Fruit fly (Drosophila melanogaster) whole organism, prepupa: ENCODE measurements around the gene LysE.
A peak's percentile ranks its signal among the peaks of the same experiment; 100 is the strongest.

Experiments used
- Blimp-1 ChIP-seq: fragments of 200-800 bp; sonication (Bioruptor generic); optimal IDR thresholded peaks from 3 replicates; lab custom pipeline; 2017; ENCODE audit warnings: missing biosample characterization, missing genetic modification characterization, mild to moderate bottlenecking, moderate library complexity, missing genetic modification reagents
- CG11902 ChIP-seq: fragments of 200-800 bp; sonication (Bioruptor generic); optimal IDR thresholded peaks from 3 replicates; lab custom pipeline; 2016; ENCODE audit warnings: missing biosample characterization, missing genetic modification characterization
- CG15336 ChIP-seq: fragments of 200-800 bp; sonication (Bioruptor generic); IDR thresholded peaks from 2 replicates; pipeline ENCODE4 v1.3.6; 2022; ENCODE audit warnings: missing biosample characterization, missing genetic modification characterization
- CG1621 ChIP-seq: fragments of 200-800 bp; sonication (Bioruptor generic); optimal IDR thresholded peaks from 3 replicates; lab custom pipeline; 2018; ENCODE audit warnings: missing biosample characterization, mild to moderate bottlenecking, missing genetic modification characterization
- CG16779 ChIP-seq: fragments of 200-800 bp; sonication (Bioruptor generic); optimal IDR thresholded peaks from 3 replicates; lab custom pipeline; 2017; ENCODE audit warnings: missing biosample characterization, mild to moderate bottlenecking, missing genetic modification characterization
- CG3919 ChIP-seq: fragments of 200-800 bp; sonication (Bioruptor generic); optimal IDR thresholded peaks from 3 replicates; lab custom pipeline; 2016; ENCODE audit warnings: missing biosample characterization, missing genetic modification characterization
- CG4318 ChIP-seq: fragments of 200-800 bp; sonication (Bioruptor generic); optimal IDR thresholded peaks from 3 replicates; lab custom pipeline; 2017; ENCODE audit warnings: missing biosample characterization, mild to moderate bottlenecking, missing genetic modification characterization
- CG6276 ChIP-seq: fragments of 200-800 bp; sonication (Bioruptor generic); optimal IDR thresholded peaks from 2 replicates; lab custom pipeline; 2017; ENCODE audit warnings: missing biosample characterization, mild to moderate bottlenecking, missing genetic modification characterization
- CG6808 ChIP-seq: fragments of 200-800 bp; sonication (Bioruptor generic); optimal IDR thresholded peaks from 3 replicates; lab custom pipeline; 2017; ENCODE audit warnings: missing biosample characterization, missing genetic modification characterization, mild to moderate bottlenecking, moderate library complexity, missing genetic modification reagents
- CG6854 ChIP-seq: fragments of 200-800 bp; sonication (Bioruptor generic); optimal IDR thresholded peaks from 2 replicates; lab custom pipeline; 2017; ENCODE audit warnings: missing biosample characterization, mild to moderate bottlenecking, missing genetic modification characterization
- CG7368 ChIP-seq: fragments of 200-800 bp; sonication (Bioruptor generic); optimal IDR thresholded peaks from 3 replicates; lab custom pipeline; 2016; ENCODE audit warnings: missing biosample characterization, missing genetic modification characterization
- CG8319 ChIP-seq: fragments of 200-800 bp; sonication (Bioruptor generic); optimal IDR thresholded peaks from 3 replicates; lab custom pipeline; 2016; ENCODE audit warnings: missing biosample characterization, missing genetic modification characterization
- CG9139 ChIP-seq: fragments of 200-800 bp; sonication (Bioruptor generic); optimal IDR thresholded peaks from 3 replicates; lab custom pipeline; 2017; ENCODE audit warnings: missing biosample characterization, mild to moderate bottlenecking, missing genetic modification characterization
- Eip78C ChIP-seq: fragments of 200-800 bp; sonication (Bioruptor generic); peaks from one replicate; lab custom pipeline; 2016; ENCODE audit warnings: missing biosample characterization, missing genetic modification characterization
- Eip93F ChIP-seq: fragments of 200-800 bp; sonication (Bioruptor generic); optimal IDR thresholded peaks from 2 replicates; lab custom pipeline; 2016; ENCODE audit warnings: missing biosample characterization, mild to moderate bottlenecking, missing genetic modification characterization
- Gug ChIP-seq: fragments of 200-800 bp; sonication (Bioruptor generic); IDR thresholded peaks from 2 replicates; pipeline ENCODE4 v1.3.6; 2022; ENCODE audit warnings: missing biosample characterization, missing genetic modification characterization
- Hr38 ChIP-seq: sonication (Bioruptor generic); optimal IDR thresholded peaks from 2 replicates; lab custom pipeline; 2016; ENCODE audit warnings: missing biosample characterization, missing genetic modification characterization
- Hr39 ChIP-seq: fragments of 200-800 bp; sonication (Bioruptor generic); optimal IDR thresholded peaks from 2 replicates; lab custom pipeline; 2016; ENCODE audit warnings: missing biosample characterization, missing genetic modification characterization
- Met ChIP-seq: fragments of 200-800 bp; sonication (Bioruptor generic); optimal IDR thresholded peaks from 3 replicates; lab custom pipeline; 2016; ENCODE audit warnings: missing biosample characterization, missing genetic modification characterization
- OdsH ChIP-seq: fragments of 200-800 bp; sonication (Bioruptor generic); optimal IDR thresholded peaks from 3 replicates; lab custom pipeline; 2016; ENCODE audit warnings: missing biosample characterization, missing genetic modification characterization
- Sox102F ChIP-seq: fragments of 200-800 bp; sonication (Bioruptor generic); optimal IDR thresholded peaks from 2 replicates; lab custom pipeline; 2016; ENCODE audit warnings: missing biosample characterization, mild to moderate bottlenecking, missing genetic modification characterization
- Sox14 ChIP-seq: fragments of 200-800 bp; sonication (Bioruptor generic); optimal IDR thresholded peaks from 3 replicates; lab custom pipeline; 2016; ENCODE audit warnings: missing biosample characterization, missing genetic modification characterization
- Sox15 ChIP-seq: fragments of 200-800 bp; sonication (Bioruptor generic); optimal IDR thresholded peaks from 3 replicates; lab custom pipeline; 2016; ENCODE audit warnings: missing biosample characterization, missing genetic modification characterization
- achi ChIP-seq: fragments of 200-800 bp; sonication (Bioruptor generic); optimal IDR thresholded peaks from 3 replicates; lab custom pipeline; 2016; ENCODE audit warnings: missing biosample characterization, missing genetic modification characterization
- eg ChIP-seq: fragments of 200-800 bp; sonication (Bioruptor generic); IDR thresholded peaks from 3 replicates; pipeline ENCODE4 v1.3.6; 2022; ENCODE audit warnings: missing biosample characterization, missing genetic modification characterization
- esn ChIP-seq: fragments of 200-800 bp; sonication (Bioruptor generic); optimal IDR thresholded peaks from 2 replicates; lab custom pipeline; 2016; ENCODE audit warnings: missing biosample characterization, mild to moderate bottlenecking, missing genetic modification characterization, moderate library complexity
- fkh ChIP-seq: fragments of 200-800 bp; sonication (Bioruptor generic); optimal IDR thresholded peaks from 3 replicates; lab custom pipeline; 2017; ENCODE audit warnings: missing biosample characterization, mild to moderate bottlenecking, missing genetic modification characterization, moderate library complexity
- lz ChIP-seq: fragments of 200-800 bp; sonication (Bioruptor generic); optimal IDR thresholded peaks from 3 replicates; lab custom pipeline; 2016; ENCODE audit warnings: missing biosample characterization, missing genetic modification characterization
- net ChIP-seq: fragments of 200-800 bp; sonication (Bioruptor generic); optimal IDR thresholded peaks from 3 replicates; lab custom pipeline; 2016; ENCODE audit warnings: missing biosample characterization, missing genetic modification characterization
- pdm3 ChIP-seq: fragments of 200-800 bp; sonication (Bioruptor generic); optimal IDR thresholded peaks from 3 replicates; lab custom pipeline; 2016; ENCODE audit warnings: missing biosample characterization, missing genetic modification characterization
- salr ChIP-seq, 2 experiments: fragments of 200-800 bp; sonication (Bioruptor generic); optimal IDR thresholded peaks; 3 replicates each; lab custom pipeline; 2016 to 2018; ENCODE audit warnings: missing biosample characterization in 2 of 2, missing genetic modification characterization in 2 of 2, mild to moderate bottlenecking in 1 of 2
- spab ChIP-seq: fragments of 200-800 bp; sonication (Bioruptor generic); optimal IDR thresholded peaks from 2 replicates; lab custom pipeline; 2017; ENCODE audit warnings: missing biosample characterization, mild to moderate bottlenecking, missing genetic modification characterization, missing genetic modification reagents
- ss ChIP-seq, 2 experiments: fragments of 200-800 bp; sonication (Bioruptor generic); optimal IDR thresholded peaks; 2 replicates in 1 of 2; 3 replicates in 1 of 2; lab custom pipeline; 2017 to 2018; ENCODE audit warnings: mild to moderate bottlenecking in 2 of 2, missing biosample characterization in 2 of 2, missing genetic modification characterization in 2 of 2, moderate library complexity in 1 of 2
- svp ChIP-seq: fragments of 200-800 bp; sonication (Bioruptor generic); peaks from one replicate; lab custom pipeline; 2016; ENCODE audit warnings: missing biosample characterization, missing genetic modification characterization
- topi ChIP-seq: fragments of 200-800 bp; sonication (Bioruptor generic); optimal IDR thresholded peaks from 3 replicates; lab custom pipeline; 2016; ENCODE audit warnings: missing biosample characterization, missing genetic modification characterization
- vri ChIP-seq: fragments of 200-800 bp; sonication (Bioruptor generic); optimal IDR thresholded peaks from 3 replicates; lab custom pipeline; 2016; ENCODE audit warnings: missing biosample characterization, mild to moderate bottlenecking, missing genetic modification characterization

LysE gene

DNA sequence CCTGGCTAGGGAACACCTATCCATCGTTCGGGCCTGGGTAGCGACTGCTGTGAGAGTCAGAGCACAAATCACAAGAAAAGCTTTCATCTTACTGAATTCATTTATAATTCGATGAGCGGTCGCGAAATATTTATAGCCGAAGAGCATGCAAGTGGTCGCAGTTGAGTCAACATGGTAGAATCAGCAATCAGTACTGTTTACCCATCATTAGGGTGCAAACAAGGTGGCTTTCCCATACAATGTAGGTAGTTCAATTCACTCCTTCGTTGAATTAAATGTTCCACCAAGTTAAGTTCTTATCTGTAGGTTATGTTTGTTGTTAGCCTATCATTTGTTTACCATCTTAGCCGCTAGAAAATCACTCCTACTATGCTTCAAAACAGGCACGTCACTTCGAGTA lies 6.0 kb downstream of the LysE start, which contains the start of gene LysP:
TSS of gene LysP (minus strand) at position 101 of the 400 bp plus-strand sequence.
- TF ChIP-seq svp (GFP tag; lab: Kevin White, UChicago) (peak; percentile 32), OdsH (GFP tag; lab: Kevin White, UChicago) (no peak)

DNA sequence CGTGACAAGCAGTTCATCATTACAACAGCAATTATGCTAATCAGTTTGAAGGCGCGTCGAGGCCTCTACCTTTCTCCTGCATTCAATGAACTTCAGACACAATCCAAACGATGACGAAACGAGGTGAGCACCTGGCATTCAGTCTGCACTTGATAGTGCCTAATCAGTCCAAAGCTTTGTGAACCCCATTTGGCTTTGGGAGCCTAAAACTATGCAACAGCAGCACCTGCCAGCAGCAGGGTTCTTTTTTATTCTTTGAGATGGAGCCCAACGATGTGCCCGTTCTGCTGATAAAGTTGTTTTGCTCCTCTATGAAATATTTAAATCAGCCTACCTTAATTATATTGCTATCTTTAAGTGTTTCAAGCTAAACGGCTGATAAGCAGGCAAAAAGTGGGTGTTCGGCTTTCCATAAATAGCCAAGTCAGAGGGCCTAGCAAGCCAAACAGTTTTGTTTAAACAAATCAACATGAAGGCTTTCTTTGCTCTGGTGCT lies 14.7 kb downstream of the LysE start, which contains the start of gene LysS:
TSS of gene LysS (plus strand) at position 445 of the 495 bp plus-strand sequence.
- TF ChIP-seq svp (GFP tag; lab: Kevin White, UChicago) (no peak), lz (GFP tag; lab: Kevin White, UChicago) (no peak), CG6276 (GFP tag; lab: Kevin White, UChicago) (no peak), net (GFP tag; lab: Kevin White, UChicago) (no peak)
- TF ChIP-seq, all 60 proteins: peak for 0

DNA sequence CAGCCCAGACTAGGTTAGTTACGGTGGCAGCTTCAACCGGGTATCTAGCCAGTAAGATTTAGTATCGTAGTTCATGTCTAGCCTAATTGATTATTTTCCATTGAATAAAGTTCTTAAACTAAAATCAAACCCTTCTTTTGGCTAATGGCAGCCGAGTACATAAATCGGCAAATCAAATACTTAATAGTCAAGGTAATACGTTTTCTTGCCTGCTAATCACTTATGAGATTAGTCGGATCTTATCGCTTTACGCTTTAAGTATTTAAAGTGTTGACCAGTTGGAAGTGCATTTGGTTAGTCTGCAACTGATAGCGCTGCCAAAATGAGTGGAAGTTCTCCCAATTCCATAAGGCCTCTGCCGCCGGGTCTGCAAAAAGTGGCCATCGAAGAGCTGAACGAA lies 20.0 kb downstream of the LysE start, which contains the start of gene CG33965:
TSS of gene CG33965 (plus strand) at position 301 of the 400 bp plus-strand sequence.
- TF ChIP-seq Hr39 (no peak), ss (GFP tag; optimal IDR thresholded peaks at IDR 0.05; lab: Kevin White, UChicago) (no peak)

DNA sequence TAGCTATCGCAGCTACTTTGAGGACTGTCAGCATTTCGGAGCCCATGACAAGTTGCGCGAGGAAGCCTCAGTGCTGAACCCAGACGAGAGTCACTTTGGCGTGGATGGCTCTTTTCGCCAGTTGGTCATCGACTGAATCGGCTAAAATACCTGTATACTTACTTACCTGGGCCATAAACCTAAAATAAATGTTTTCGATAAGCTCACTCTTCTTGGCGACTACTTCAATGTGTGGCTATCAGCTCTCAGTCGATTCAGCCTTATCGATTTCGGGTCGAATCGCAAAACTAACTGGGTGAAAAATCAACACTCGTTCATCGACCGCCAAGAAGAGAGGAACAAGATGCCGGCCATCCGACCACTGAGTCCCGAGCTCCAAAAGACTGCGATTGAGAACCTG lies 21.2 kb downstream of the LysE start, which contains the start of gene CG33966:
TSS of gene CG33966 (plus strand) at position 301 of the 400 bp plus-strand sequence.
- TF ChIP-seq topi (GFP tag; lab: Kevin White, UChicago), result no peak
- no peak for TF ChIP-seq Gug (GFP tag; lab: Robert Waterston, UW)
- TF ChIP-seq Eip93F (GFP tag; lab: Kevin White, UChicago), result no peak
- no peak for TF ChIP-seq CG4318 (GFP tag; lab: Kevin White, UChicago)
- TF ChIP-seq Sox102F (GFP tag; lab: Kevin White, UChicago), result no peak
- no peak for TF ChIP-seq vri
- no peak for TF ChIP-seq CG6854
- no peak for TF ChIP-seq Eip78C (GFP tag; lab: Kevin White, UChicago)
- no peak for TF ChIP-seq fkh (GFP tag; lab: Kevin White, UChicago)
- TF ChIP-seq CG3919 (GFP tag; lab: Kevin White, UChicago), result no peak
- no peak for TF ChIP-seq salr (GFP tag; optimal IDR thresholded peaks at IDR 0.05; lab: Kevin White, UChicago)
- no peak for TF ChIP-seq achi (GFP tag; lab: Kevin White, UChicago)
- no peak for TF ChIP-seq Hr38 (GFP tag; lab: Kevin White, UChicago)
- TF ChIP-seq CG16779 (tag; lab: Kevin White, UChicago), result no peak
- no peak for TF ChIP-seq CG15336 (GFP tag; lab: Robert Waterston, UW)
- TF ChIP-seq pdm3 (GFP tag; lab: Kevin White, UChicago), result no peak
- TF ChIP-seq esn (GFP tag; lab: Kevin White, UChicago), result no peak
- no peak for TF ChIP-seq svp (GFP tag; lab: Kevin White, UChicago)
- no peak for TF ChIP-seq CG9139 (GFP tag; lab: Kevin White, UChicago)

DNA sequence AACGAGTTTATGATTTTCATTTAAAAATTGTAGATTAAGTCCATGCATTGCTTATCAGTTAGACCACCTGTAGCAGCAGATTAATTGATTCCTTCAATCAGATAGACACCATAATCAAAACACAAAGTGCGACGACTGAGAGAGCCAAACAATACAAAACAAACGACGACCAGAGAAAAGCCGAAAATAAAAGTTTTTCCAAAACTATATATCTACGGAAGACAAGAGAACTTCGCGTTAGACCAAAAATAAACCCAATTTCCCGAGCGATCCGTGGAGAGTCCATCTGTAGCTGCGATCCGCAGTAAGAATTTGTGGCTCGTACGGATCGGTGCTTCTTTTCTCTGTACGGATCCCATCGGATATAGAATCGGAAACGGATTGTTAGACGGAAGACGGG lies 22.8 kb downstream of the LysE start, which contains the start of gene galene:
TSS of gene galene (plus strand) at position 301 of the 400 bp plus-strand sequence.
- TF ChIP-seq spab (no peak), salr (GFP tag; optimal IDR thresholded peaks at IDR 0.05; lab: Kevin White, UChicago) (no peak), Hr38 (GFP tag; lab: Kevin White, UChicago) (no peak), fkh (GFP tag; lab: Kevin White, UChicago) (no peak), net (GFP tag; lab: Kevin White, UChicago) (no peak), vri (no peak), OdsH (GFP tag; lab: Kevin White, UChicago) (no peak), CG8319 (GFP tag; lab: Kevin White, UChicago) (no peak), esn (GFP tag; lab: Kevin White, UChicago) (no peak), CG11902 (GFP tag; lab: Kevin White, UChicago) (no peak), CG3919 (GFP tag; lab: Kevin White, UChicago) (no peak), Met (GFP tag; lab: Kevin White, UChicago) (no peak)
- TF ChIP-seq, all 60 proteins: peak for 0

DNA sequence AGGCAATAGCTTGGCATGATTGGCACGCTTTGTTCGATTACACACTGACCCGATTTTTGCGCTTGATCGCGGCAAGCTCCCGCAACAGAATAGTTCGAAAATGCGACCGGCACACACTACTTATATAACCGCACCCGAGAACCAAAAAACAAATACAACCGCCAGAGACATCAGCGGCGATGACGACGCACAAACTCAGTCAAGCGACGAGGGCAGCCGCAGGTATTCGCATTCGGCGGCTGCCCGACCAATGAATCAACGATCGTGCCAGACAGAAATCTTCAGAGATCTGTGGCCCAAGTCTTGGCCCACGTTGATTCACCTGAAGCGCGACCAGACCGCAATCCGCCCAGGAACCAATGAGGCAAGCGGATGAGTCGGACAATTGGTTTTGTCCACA lies 25.6 kb downstream of the LysE start, which contains the start of gene CG9192:
TSS of gene CG9192 (minus strand) at position 101 of the 400 bp plus-strand sequence.
- no peak for TF ChIP-seq CG6854
- no peak for TF ChIP-seq Sox14 (GFP tag; lab: Kevin White, UChicago)
- TF ChIP-seq CG1621, result no peak
- no peak for TF ChIP-seq eg (GFP tag; lab: Robert Waterston, UW)
- no peak for TF ChIP-seq Blimp-1 (GFP tag; lab: Kevin White, UChicago)
- TF ChIP-seq CG7368, result no peak
- TF ChIP-seq pdm3 (GFP tag; lab: Kevin White, UChicago), result no peak
- TF ChIP-seq achi (GFP tag; lab: Kevin White, UChicago), result no peak
- TF ChIP-seq CG6808 (GFP tag; lab: Kevin White, UChicago), result no peak
- TF ChIP-seq Gug (GFP tag; lab: Robert Waterston, UW), result no peak
- TF ChIP-seq Sox15 (GFP tag; lab: Kevin White, UChicago), result no peak
- TF ChIP-seq, all 60 proteins: peak for 0
